Worm (Caenorhabditis elegans) whole organism, L3 larva: ENCODE results near the gene Y105C5B.11.

Experiments
- R02D3.7 ChIP-seq: fragments of 150-350 bp; optimal IDR thresholded peaks from 2 replicates; lab custom pipeline; 2014; ENCODE audit warnings: missing biosample characterization, missing genetic modification characterization
- ZK546.5 ChIP-seq: sonication (generic microtip); optimal IDR thresholded peaks from 2 replicates; lab custom pipeline; 2017; ENCODE audit warnings: missing biosample characterization, missing genetic modification characterization
- ama-1 ChIP-seq: fragments of 150-350 bp; optimal IDR thresholded peaks from 2 replicates; lab custom pipeline; 2018
- ceh-16 ChIP-seq: sonication (generic microtip); optimal IDR thresholded peaks from 2 replicates; lab custom pipeline; 2017; ENCODE audit warnings: missing biosample characterization, missing genetic modification characterization
- daf-12 ChIP-seq: fragments of 150-350 bp; optimal IDR thresholded peaks from 2 replicates; lab custom pipeline; 2014; ENCODE audit warnings: missing biosample characterization, missing genetic modification reagents, missing genetic modification characterization
- egl-27 ChIP-seq: sonication (generic microtip); optimal IDR thresholded peaks from 4 replicates; lab custom pipeline; 2017; ENCODE audit warnings: missing biosample characterization, missing genetic modification reagents, missing genetic modification characterization
- elt-1 ChIP-seq: fragments of 150-350 bp; optimal IDR thresholded peaks from 2 replicates; lab custom pipeline; 2014; ENCODE audit warnings: missing biosample characterization, missing genetic modification characterization
- elt-2 ChIP-seq: sonication (generic microtip); optimal IDR thresholded peaks from 2 replicates; lab custom pipeline; 2016; ENCODE audit warnings: missing genetic modification reagents, mild to moderate bottlenecking, missing genetic modification characterization, missing compliant biosample characterization
- eor-1 ChIP-seq, 2 experiments: fragments of 150-350 bp; optimal IDR thresholded peaks; 2 replicates each; lab custom pipeline; 2014 to 2018; ENCODE audit warnings: missing biosample characterization in 2 of 2, missing genetic modification characterization in 2 of 2
- fkh-10 ChIP-seq: sonication (generic microtip); optimal IDR thresholded peaks from 2 replicates; lab custom pipeline; 2017; ENCODE audit warnings: missing biosample characterization, missing genetic modification reagents, missing genetic modification characterization
- fos-1 ChIP-seq: fragments of 150-350 bp; optimal IDR thresholded peaks from 2 replicates; lab custom pipeline; 2014; ENCODE audit warnings: missing biosample characterization, missing genetic modification characterization
- hmg-11 ChIP-seq: sonication (generic microtip); optimal IDR thresholded peaks from 2 replicates; lab custom pipeline; 2016; ENCODE audit warnings: missing genetic modification characterization, missing compliant biosample characterization
- jun-1 ChIP-seq: fragments of 150-350 bp; optimal IDR thresholded peaks from 2 replicates; lab custom pipeline; 2014; ENCODE audit warnings: missing biosample characterization, missing genetic modification reagents, missing genetic modification characterization
- lin-39 ChIP-seq: fragments of 150-350 bp; optimal IDR thresholded peaks from 2 replicates; lab custom pipeline; 2018; ENCODE audit warnings: missing biosample characterization, missing genetic modification reagents, missing genetic modification characterization
- lsy-12 ChIP-seq: sonication (generic microtip); optimal IDR thresholded peaks from 2 replicates; lab custom pipeline; 2016; ENCODE audit warnings: mild to moderate bottlenecking, missing genetic modification characterization, missing compliant biosample characterization
- mml-1 ChIP-seq: fragments of 150-350 bp; sonication (generic microtip); optimal IDR thresholded peaks from 3 replicates; lab custom pipeline; 2014; ENCODE audit warnings: missing biosample characterization, missing genetic modification characterization
- nfya-1 ChIP-seq: sonication (generic microtip); optimal IDR thresholded peaks from 2 replicates; lab custom pipeline; 2017; ENCODE audit warnings: missing genetic modification characterization, mild to moderate bottlenecking, missing compliant biosample characterization, antibody characterized with exemption, moderate library complexity; ENCODE audit not compliant: insufficient read depth
- nhr-11 ChIP-seq: fragments of 150-350 bp; optimal IDR thresholded peaks from 2 replicates; lab custom pipeline; 2014; ENCODE audit warnings: missing biosample characterization, missing genetic modification characterization
- nhr-12 ChIP-seq: fragments of 150-350 bp; optimal IDR thresholded peaks from 2 replicates; lab custom pipeline; 2014; ENCODE audit warnings: missing biosample characterization, missing genetic modification characterization
- nhr-23 ChIP-seq: fragments of 150-350 bp; optimal IDR thresholded peaks from 2 replicates; lab custom pipeline; 2014; ENCODE audit warnings: missing biosample characterization, missing genetic modification reagents, missing genetic modification characterization
- nhr-25 ChIP-seq: sonication (generic microtip); optimal IDR thresholded peaks from 2 replicates; lab custom pipeline; 2017; ENCODE audit warnings: missing biosample characterization, missing genetic modification characterization
- nhr-43 ChIP-seq: sonication (generic microtip); optimal IDR thresholded peaks from 2 replicates; lab custom pipeline; 2016; ENCODE audit warnings: mild to moderate bottlenecking, missing genetic modification characterization, missing compliant biosample characterization; ENCODE audit not compliant: poor library complexity, severe bottlenecking
- nhr-67 ChIP-seq: fragments of 150-350 bp; optimal IDR thresholded peaks from 2 replicates; lab custom pipeline; 2014; ENCODE audit warnings: missing biosample characterization, missing genetic modification characterization
- nhr-76 ChIP-seq: fragments of 150-350 bp; sonication (generic microtip); optimal IDR thresholded peaks from 5 replicates; lab custom pipeline; 2014; ENCODE audit warnings: missing biosample characterization, missing genetic modification characterization
- nhr-77 ChIP-seq: fragments of 150-350 bp; optimal IDR thresholded peaks from 2 replicates; lab custom pipeline; 2014; ENCODE audit warnings: missing biosample characterization, missing genetic modification characterization
- pha-4 ChIP-seq: fragments of 150-350 bp; optimal IDR thresholded peaks from 2 replicates; lab custom pipeline; 2014; ENCODE audit warnings: missing biosample characterization, missing genetic modification reagents, missing genetic modification characterization
- pqm-1 ChIP-seq: fragments of 150-350 bp; optimal IDR thresholded peaks from 2 replicates; lab custom pipeline; 2017; ENCODE audit warnings: missing biosample characterization, missing genetic modification characterization, inconsistent platforms
- sea-2 ChIP-seq: fragments of 150-350 bp; sonication (generic microtip); optimal IDR thresholded peaks from 4 replicates; lab custom pipeline; 2014; ENCODE audit warnings: missing biosample characterization, missing genetic modification reagents, missing genetic modification characterization
- snpc-4 ChIP-seq: fragments of 150-350 bp; optimal IDR thresholded peaks from 2 replicates; lab custom pipeline; 2014; ENCODE audit warnings: missing biosample characterization, missing genetic modification characterization
- tbx-2 ChIP-seq: sonication (generic microtip); optimal IDR thresholded peaks from 2 replicates; lab custom pipeline; 2016; ENCODE audit warnings: mild to moderate bottlenecking, missing genetic modification characterization, missing compliant biosample characterization
- unc-39 ChIP-seq: sonication (generic microtip); optimal IDR thresholded peaks from 4 replicates; lab custom pipeline; 2017; ENCODE audit warnings: missing biosample characterization, missing genetic modification characterization
- unc-62 ChIP-seq: fragments of 150-350 bp; sonication (generic microtip); optimal IDR thresholded peaks from 4 replicates; lab custom pipeline; 2014; ENCODE audit warnings: missing biosample characterization, missing genetic modification reagents, missing genetic modification characterization
- zag-1 ChIP-seq: fragments of 150-350 bp; optimal IDR thresholded peaks from 2 replicates; lab custom pipeline; 2014; ENCODE audit warnings: missing biosample characterization, missing genetic modification characterization
- ztf-11 ChIP-seq: fragments of 150-350 bp; optimal IDR thresholded peaks from 2 replicates; lab custom pipeline; 2014; ENCODE audit warnings: missing biosample characterization, missing genetic modification characterization

Gene Y105C5B.11

DNA sequence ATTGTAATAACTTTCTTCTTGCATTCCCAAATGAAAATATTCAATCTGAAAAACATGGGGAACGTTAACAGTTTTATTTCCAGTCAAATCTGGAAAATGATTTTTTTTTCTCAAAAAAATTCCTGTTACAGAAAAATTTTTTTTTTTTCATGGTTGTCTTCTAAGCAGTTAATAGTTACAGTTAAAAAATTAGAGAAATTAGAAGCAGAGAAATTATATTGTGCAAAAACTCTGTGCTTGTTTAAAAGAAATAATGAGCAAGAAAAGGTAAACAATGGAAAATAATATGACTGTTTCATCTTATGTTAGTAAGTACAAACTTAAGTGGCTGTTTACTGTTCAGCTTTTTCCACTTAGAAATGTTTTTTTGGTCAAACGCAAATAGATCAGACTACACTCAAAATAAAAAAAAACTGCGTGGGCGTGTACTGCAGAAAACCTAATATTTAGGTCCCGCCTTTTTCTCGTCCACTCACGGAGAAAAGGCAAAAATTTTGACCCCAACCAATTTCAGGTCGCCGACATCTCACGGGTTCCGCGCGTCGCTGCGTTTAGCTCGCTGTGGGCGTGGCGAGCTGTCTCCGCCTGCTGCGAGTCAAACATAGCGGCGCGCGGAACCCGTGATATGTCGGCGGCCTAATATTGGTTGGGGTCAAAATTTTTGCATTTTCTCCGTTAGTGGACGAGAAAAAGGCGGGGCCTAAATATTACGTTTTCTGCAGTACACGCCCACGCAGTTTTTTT lies 9.7 kb upstream of the Y105C5B.11 start, which contains the start of gene ifas-3:
Gene ifas-3, minus strand, starts transcription at position 51 of the 744 bp plus-strand sequence.
- no peak for TF ChIP-seq tbx-2 (tag; lab: Kevin White, UChicago)
- no peak for TF ChIP-seq R02D3.7
- no peak for TF ChIP-seq elt-2 (tag; lab: Kevin White, UChicago)
- TF ChIP-seq sea-2 = no peak
- no peak for TF ChIP-seq nhr-25 (tag; lab: Kevin White, UChicago)

DNA sequence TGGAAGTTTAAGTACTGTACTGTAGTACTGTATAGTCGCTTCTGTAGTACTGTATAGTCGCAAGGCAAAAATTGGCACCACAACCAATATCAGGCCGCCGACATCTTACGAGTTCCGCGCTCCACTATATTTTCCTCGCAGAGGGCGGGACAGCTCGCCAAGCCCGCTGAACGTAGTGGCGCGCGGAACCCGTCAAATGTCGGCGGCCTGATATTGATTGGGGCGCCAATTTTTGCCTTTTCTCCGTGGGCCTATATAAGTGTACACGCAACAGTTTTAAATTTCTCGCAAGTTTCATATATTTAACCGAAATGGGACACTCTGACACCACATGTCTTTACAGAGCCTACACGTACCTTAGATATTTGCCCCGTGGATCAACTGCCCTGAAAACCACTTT lies 8.7 kb upstream of the Y105C5B.11 start:
- TF ChIP-seq zag-1 (tag; lab: Kevin White, UChicago) = no peak
- TF ChIP-seq nhr-67 (tag; lab: Kevin White, UChicago) = no peak
- TF ChIP-seq pha-4 = no peak
- no peak for TF ChIP-seq R02D3.7
- TF ChIP-seq nhr-11 (tag; lab: Kevin White, UChicago) = no peak
- no peak for TF ChIP-seq jun-1 (tag; lab: Kevin White, UChicago)
- no peak for TF ChIP-seq snpc-4 (tag; lab: Kevin White, UChicago)
- no peak for TF ChIP-seq unc-62 (GFP tag; lab: Kevin White, UChicago)
- TF ChIP-seq nhr-76 (tag; lab: Kevin White, UChicago) = no peak
- TF ChIP-seq ZK546.5 = no peak
- TF ChIP-seq sea-2 = no peak
- no peak for TF ChIP-seq nhr-25 (tag; lab: Kevin White, UChicago)
- no peak for TF ChIP-seq lin-39
- no peak for TF ChIP-seq pqm-1 (tag; lab: Kevin White, UChicago)
- no peak for TF ChIP-seq elt-2 (tag; lab: Kevin White, UChicago)
- TF ChIP-seq daf-12 = no peak
- TF ChIP-seq, all 47 proteins: peak for 0

DNA sequence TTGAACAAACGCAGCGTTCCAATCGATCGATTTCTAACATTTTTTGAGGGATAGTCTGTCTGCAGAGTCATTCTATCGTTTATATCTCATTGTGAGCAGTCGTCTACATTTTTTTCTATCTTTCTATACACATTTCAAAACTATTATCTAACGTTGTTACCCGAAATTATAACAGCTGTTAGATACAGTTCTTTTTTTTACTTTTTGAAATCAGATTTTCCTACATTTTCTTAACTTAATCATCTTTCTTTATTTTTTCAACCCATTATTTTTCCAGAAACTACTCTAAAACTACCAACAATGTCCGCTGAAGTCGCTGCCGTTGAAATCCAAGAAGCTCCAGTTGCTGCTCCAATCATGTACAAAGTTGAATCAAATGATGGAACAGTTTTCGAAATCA lies 5.2 kb upstream of the Y105C5B.11 start, which contains the start of gene skr-10:
Gene skr-10, plus strand, starts transcription at position 301 of the 400 bp plus-strand sequence.
- no peak for TF ChIP-seq nhr-25 (tag; lab: Kevin White, UChicago)
- no peak for TF ChIP-seq unc-39 (tag; lab: Kevin White, UChicago)
- TF ChIP-seq nhr-67 (tag; lab: Kevin White, UChicago) = no peak
- TF ChIP-seq ztf-11 = no peak
- TF ChIP-seq nhr-76 (tag; lab: Kevin White, UChicago) = no peak
- no peak for TF ChIP-seq nfya-1
- no peak for TF ChIP-seq daf-12
- TF ChIP-seq lsy-12 (tag; lab: Kevin White, UChicago) = no peak
- no peak for TF ChIP-seq pqm-1 (tag; lab: Kevin White, UChicago)

DNA sequence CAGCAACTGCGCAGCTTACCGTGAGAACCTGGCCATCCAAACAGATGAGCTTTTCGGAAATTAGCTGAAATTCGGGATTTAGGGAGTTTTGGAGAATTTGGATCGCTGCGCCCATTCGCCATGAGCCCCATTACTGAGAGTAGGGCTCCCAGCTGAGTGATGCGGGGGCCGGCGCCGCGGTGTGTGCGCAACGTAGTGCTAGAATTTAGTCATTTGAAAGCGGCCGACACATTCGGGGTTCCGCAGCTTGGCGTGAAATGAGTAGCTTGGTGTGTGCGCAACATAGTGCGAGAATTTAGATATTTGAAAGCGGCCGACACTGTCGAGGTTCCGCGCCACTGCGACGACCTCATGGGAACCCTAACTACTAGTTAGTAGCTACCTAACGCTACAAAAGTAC lies 492 bp downstream of the Y105C5B.11 start:
- no peak for TF ChIP-seq daf-12
- TF ChIP-seq, all 47 proteins: peak for 0

DNA sequence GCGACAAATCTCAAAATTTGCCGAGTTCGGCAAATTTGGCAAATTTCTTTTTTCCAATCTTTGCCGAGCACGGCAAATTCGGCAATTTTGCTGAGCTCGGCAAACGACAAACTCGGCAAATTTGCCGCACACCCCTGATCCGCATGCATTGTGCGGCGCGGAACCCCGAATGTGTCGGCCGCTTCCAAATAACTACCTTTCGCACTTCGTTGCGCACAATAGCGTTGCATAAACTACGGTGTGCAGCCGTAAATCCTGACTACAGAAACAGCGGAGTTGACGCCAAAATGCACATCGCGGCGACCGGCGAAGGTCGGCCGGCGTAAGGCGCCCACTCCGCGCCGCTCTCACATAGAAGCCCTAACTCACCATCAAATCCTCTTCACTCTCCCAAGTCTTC lies 2.8 kb downstream of the Y105C5B.11 start:
- TF ChIP-seq ZK546.5 = no peak
- no peak for TF ChIP-seq nhr-12 (tag; lab: Kevin White, UChicago)
- TF ChIP-seq nhr-43 = no peak
- no peak for TF ChIP-seq mml-1 (tag; lab: Kevin White, UChicago)
- TF ChIP-seq sea-2 = no peak
- TF ChIP-seq nhr-23 (tag; lab: Kevin White, UChicago) = no peak
- TF ChIP-seq nfya-1 = no peak
- TF ChIP-seq egl-27 (tag; lab: Kevin White, UChicago) = no peak
- TF ChIP-seq elt-1 (tag; lab: Kevin White, UChicago) = no peak
- TF ChIP-seq tbx-2 (tag; lab: Kevin White, UChicago) = no peak
- TF ChIP-seq nhr-25 (tag; lab: Kevin White, UChicago) = no peak

DNA sequence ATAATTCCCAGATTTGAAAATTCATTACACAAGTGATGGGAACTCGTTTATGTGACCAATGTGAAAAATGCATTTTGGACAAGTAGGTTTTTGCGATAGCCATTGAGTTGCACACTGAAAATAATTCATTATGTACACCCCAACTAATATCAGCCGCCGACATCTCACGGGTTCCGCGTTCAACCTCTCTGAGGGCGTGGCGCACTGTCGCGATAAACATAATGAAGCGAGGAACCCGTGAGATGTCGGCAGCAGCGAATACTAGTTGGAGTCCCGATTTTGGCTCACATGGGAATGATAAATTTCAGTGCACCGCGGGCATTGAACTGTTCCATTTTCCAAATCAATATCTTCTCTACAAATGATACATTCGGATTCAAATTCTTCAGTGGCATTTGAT lies 4.2 kb downstream of the Y105C5B.11 start:
- TF ChIP-seq tbx-2 (tag; lab: Kevin White, UChicago) (no peak), ceh-16 (tag; lab: Kevin White, UChicago) (no peak), sea-2 (no peak), eor-1 (tag; optimal IDR thresholded peaks at IDR 0.05; lab: Kevin White, UChicago) (no peak), nhr-11 (tag; lab: Kevin White, UChicago) (no peak), fos-1 (no peak), nhr-67 (tag; lab: Kevin White, UChicago) (no peak), ama-1 (lab: Kevin White, UChicago) (no peak), nhr-23 (tag; lab: Kevin White, UChicago) (no peak), nhr-77 (tag; lab: Kevin White, UChicago) (no peak), fkh-10 (GFP tag; lab: Kevin White, UChicago) (no peak), hmg-11 (tag; lab: Kevin White, UChicago) (no peak), ZK546.5 (no peak), nhr-12 (tag; lab: Kevin White, UChicago) (no peak), elt-2 (tag; lab: Kevin White, UChicago) (no peak)
